Worm (Caenorhabditis elegans) whole organism, L3 larva: ENCODE measurements around the gene Y75B8A.44.

Experiments used
- aly-2 ChIP-seq: fragments of 150-350 bp; optimal IDR thresholded peaks from 2 replicates; lab custom pipeline; 2014; ENCODE audit warnings: missing biosample characterization, missing genetic modification characterization
- ama-1 ChIP-seq: fragments of 150-350 bp; optimal IDR thresholded peaks from 2 replicates; lab custom pipeline; 2018
- ceh-16 ChIP-seq: sonication (generic microtip); optimal IDR thresholded peaks from 2 replicates; lab custom pipeline; 2017; ENCODE audit warnings: missing biosample characterization, missing genetic modification characterization
- daf-12 ChIP-seq: fragments of 150-350 bp; optimal IDR thresholded peaks from 2 replicates; lab custom pipeline; 2014; ENCODE audit warnings: missing biosample characterization, missing genetic modification reagents, missing genetic modification characterization
- egl-5 ChIP-seq: fragments of 150-350 bp; optimal IDR thresholded peaks from 2 replicates; lab custom pipeline; 2017; ENCODE audit warnings: missing biosample characterization, missing genetic modification reagents, missing genetic modification characterization, inconsistent platforms
- elt-1 ChIP-seq: fragments of 150-350 bp; optimal IDR thresholded peaks from 2 replicates; lab custom pipeline; 2014; ENCODE audit warnings: missing biosample characterization, missing genetic modification characterization
- elt-2 ChIP-seq: sonication (generic microtip); optimal IDR thresholded peaks from 2 replicates; lab custom pipeline; 2016; ENCODE audit warnings: missing genetic modification reagents, mild to moderate bottlenecking, missing genetic modification characterization, missing compliant biosample characterization
- elt-3 ChIP-seq, 3 experiments: fragments of 150-350 bp in 1 of 3; sonication (generic microtip) in 2 of 3; optimal IDR thresholded peaks; 2 replicates in 2 of 3; 4 replicates in 1 of 3; lab custom pipeline; 2014 to 2017; ENCODE audit warnings: missing biosample characterization in 3 of 3, missing genetic modification characterization in 3 of 3
- eor-1 ChIP-seq, 2 experiments: fragments of 150-350 bp; optimal IDR thresholded peaks; 2 replicates each; lab custom pipeline; 2014 to 2018; ENCODE audit warnings: missing biosample characterization in 2 of 2, missing genetic modification characterization in 2 of 2
- fkh-10 ChIP-seq: sonication (generic microtip); optimal IDR thresholded peaks from 2 replicates; lab custom pipeline; 2017; ENCODE audit warnings: missing biosample characterization, missing genetic modification reagents, missing genetic modification characterization
- hmg-11 ChIP-seq: sonication (generic microtip); optimal IDR thresholded peaks from 2 replicates; lab custom pipeline; 2016; ENCODE audit warnings: missing genetic modification characterization, missing compliant biosample characterization
- jun-1 ChIP-seq: fragments of 150-350 bp; optimal IDR thresholded peaks from 2 replicates; lab custom pipeline; 2014; ENCODE audit warnings: missing biosample characterization, missing genetic modification reagents, missing genetic modification characterization
- lin-15B ChIP-seq: fragments of 150-350 bp; optimal IDR thresholded peaks from 2 replicates; lab custom pipeline; 2014; ENCODE audit warnings: missing biosample characterization, missing genetic modification characterization
- lin-39 ChIP-seq: fragments of 150-350 bp; optimal IDR thresholded peaks from 2 replicates; lab custom pipeline; 2018; ENCODE audit warnings: missing biosample characterization, missing genetic modification reagents, missing genetic modification characterization
- mdl-1 ChIP-seq: fragments of 150-350 bp; optimal IDR thresholded peaks from 2 replicates; lab custom pipeline; 2014; ENCODE audit warnings: missing biosample characterization, missing genetic modification characterization
- mml-1 ChIP-seq: fragments of 150-350 bp; sonication (generic microtip); optimal IDR thresholded peaks from 3 replicates; lab custom pipeline; 2014; ENCODE audit warnings: missing biosample characterization, missing genetic modification characterization
- nfya-1 ChIP-seq: sonication (generic microtip); optimal IDR thresholded peaks from 2 replicates; lab custom pipeline; 2017; ENCODE audit warnings: missing genetic modification characterization, mild to moderate bottlenecking, missing compliant biosample characterization, antibody characterized with exemption, moderate library complexity; ENCODE audit not compliant: insufficient read depth
- nhr-11 ChIP-seq: fragments of 150-350 bp; optimal IDR thresholded peaks from 2 replicates; lab custom pipeline; 2014; ENCODE audit warnings: missing biosample characterization, missing genetic modification characterization
- nhr-23 ChIP-seq: fragments of 150-350 bp; optimal IDR thresholded peaks from 2 replicates; lab custom pipeline; 2014; ENCODE audit warnings: missing biosample characterization, missing genetic modification reagents, missing genetic modification characterization
- nhr-237 ChIP-seq: fragments of 150-350 bp; optimal IDR thresholded peaks from 2 replicates; lab custom pipeline; 2014; ENCODE audit warnings: missing biosample characterization, missing genetic modification characterization
- nhr-28 ChIP-seq: fragments of 150-350 bp; optimal IDR thresholded peaks from 2 replicates; lab custom pipeline; 2014; ENCODE audit warnings: missing biosample characterization, missing genetic modification characterization
- nhr-43 ChIP-seq: sonication (generic microtip); optimal IDR thresholded peaks from 2 replicates; lab custom pipeline; 2016; ENCODE audit warnings: mild to moderate bottlenecking, missing genetic modification characterization, missing compliant biosample characterization; ENCODE audit not compliant: poor library complexity, severe bottlenecking
- nhr-67 ChIP-seq: fragments of 150-350 bp; optimal IDR thresholded peaks from 2 replicates; lab custom pipeline; 2014; ENCODE audit warnings: missing biosample characterization, missing genetic modification characterization
- nhr-76 ChIP-seq: fragments of 150-350 bp; sonication (generic microtip); optimal IDR thresholded peaks from 5 replicates; lab custom pipeline; 2014; ENCODE audit warnings: missing biosample characterization, missing genetic modification characterization
- nhr-77 ChIP-seq: fragments of 150-350 bp; optimal IDR thresholded peaks from 2 replicates; lab custom pipeline; 2014; ENCODE audit warnings: missing biosample characterization, missing genetic modification characterization
- pha-4 ChIP-seq: fragments of 150-350 bp; optimal IDR thresholded peaks from 2 replicates; lab custom pipeline; 2014; ENCODE audit warnings: missing biosample characterization, missing genetic modification reagents, missing genetic modification characterization
- pqm-1 ChIP-seq: fragments of 150-350 bp; optimal IDR thresholded peaks from 2 replicates; lab custom pipeline; 2017; ENCODE audit warnings: missing biosample characterization, missing genetic modification characterization, inconsistent platforms
- snpc-4 ChIP-seq: fragments of 150-350 bp; optimal IDR thresholded peaks from 2 replicates; lab custom pipeline; 2014; ENCODE audit warnings: missing biosample characterization, missing genetic modification characterization
- tbx-2 ChIP-seq: sonication (generic microtip); optimal IDR thresholded peaks from 2 replicates; lab custom pipeline; 2016; ENCODE audit warnings: mild to moderate bottlenecking, missing genetic modification characterization, missing compliant biosample characterization
- unc-62 ChIP-seq: fragments of 150-350 bp; sonication (generic microtip); optimal IDR thresholded peaks from 4 replicates; lab custom pipeline; 2014; ENCODE audit warnings: missing biosample characterization, missing genetic modification reagents, missing genetic modification characterization
- zag-1 ChIP-seq: fragments of 150-350 bp; optimal IDR thresholded peaks from 2 replicates; lab custom pipeline; 2014; ENCODE audit warnings: missing biosample characterization, missing genetic modification characterization
- ztf-11 ChIP-seq: fragments of 150-350 bp; optimal IDR thresholded peaks from 2 replicates; lab custom pipeline; 2014; ENCODE audit warnings: missing biosample characterization, missing genetic modification characterization

The Y75B8A.44 gene

DNA sequence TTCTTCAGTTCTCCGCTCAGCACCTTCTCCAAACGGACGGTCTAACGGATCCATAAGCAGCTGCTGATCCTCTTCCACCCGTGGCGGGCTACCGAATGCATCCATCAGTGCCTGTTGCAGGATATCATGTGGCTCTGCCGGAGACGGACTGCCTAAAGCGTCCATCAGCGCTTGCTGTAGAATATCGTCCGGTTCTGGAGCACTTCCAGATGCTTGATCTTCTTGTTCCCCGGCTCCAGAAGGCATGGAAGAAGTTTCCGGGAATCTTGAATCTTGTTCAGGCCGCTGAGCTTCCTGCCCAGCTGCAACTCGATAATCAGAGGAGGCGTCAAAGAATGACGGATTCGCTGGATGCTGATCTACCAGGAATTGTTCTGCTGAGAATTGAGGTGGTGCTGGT lies 11.0 kb downstream of the Y75B8A.44 start:
- TF ChIP-seq aly-2 (no peak), elt-2 (tag; lab: Kevin White, UChicago) (no peak), hmg-11 (tag; lab: Kevin White, UChicago) (no peak), nhr-43 (tag; lab: Kevin White, UChicago) (no peak), snpc-4 (tag; lab: Kevin White, UChicago) (no peak), zag-1 (no peak), ztf-11 (no peak), daf-12 (tag; lab: Kevin White, UChicago) (no peak), mml-1 (tag; lab: Kevin White, UChicago) (no peak), tbx-2 (tag; lab: Kevin White, UChicago) (no peak)

DNA sequence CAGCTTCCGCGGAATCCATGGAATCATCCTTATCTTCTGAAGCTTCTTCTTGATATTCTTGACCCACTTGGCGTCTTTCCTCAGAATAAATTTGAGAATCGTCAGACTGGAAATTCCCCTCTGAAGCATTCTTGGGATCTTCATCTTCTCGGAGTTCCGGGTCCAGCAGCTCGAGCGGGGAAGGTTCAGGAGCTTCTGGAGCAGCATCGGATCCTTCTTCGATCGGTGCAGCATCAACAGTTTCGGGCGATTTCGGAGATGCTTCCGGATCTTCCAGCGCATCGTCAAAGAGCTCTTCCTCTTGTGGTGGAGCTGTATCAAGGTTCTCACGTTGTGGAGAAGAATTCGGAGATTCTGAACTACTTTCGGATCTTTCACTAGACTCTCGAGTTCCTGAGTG lies 13.3 kb downstream of the Y75B8A.44 start:
- TF ChIP-seq nhr-237 (tag; lab: Kevin White, UChicago) = no peak
- TF ChIP-seq snpc-4 (tag; lab: Kevin White, UChicago) = no peak
- TF ChIP-seq nhr-76 (tag; lab: Kevin White, UChicago) = no peak

DNA sequence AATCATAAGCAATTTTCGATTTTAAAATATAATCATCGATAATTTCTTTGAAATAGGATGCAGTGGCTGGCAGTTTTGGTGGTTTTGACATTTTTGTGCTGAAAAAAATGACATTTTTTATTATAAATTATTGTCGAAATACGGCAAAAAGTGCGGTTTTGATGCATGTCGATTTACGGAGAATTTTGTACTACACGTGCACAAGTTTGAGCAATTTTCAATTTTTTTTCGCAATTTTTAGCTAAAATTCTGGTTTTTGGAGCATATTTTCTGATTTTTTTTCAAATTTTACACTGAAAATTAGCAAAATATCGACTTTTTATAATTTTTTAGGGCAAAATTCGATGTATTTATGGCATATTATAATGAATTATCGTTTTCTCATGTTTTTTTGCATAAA lies 21.3 kb downstream of the Y75B8A.44 start, which contains the start of gene Y75B8A.13:
TSS of gene Y75B8A.13 (minus strand) at position 101 of the 400 bp plus-strand sequence.
- TF ChIP-seq elt-2 (tag; lab: Kevin White, UChicago) (no peak), jun-1 (no peak), unc-62 (GFP tag; lab: Kevin White, UChicago) (no peak), ama-1 (lab: Kevin White, UChicago) (no peak), aly-2 (no peak), fkh-10 (GFP tag; lab: Kevin White, UChicago) (no peak), mdl-1 (tag; lab: Kevin White, UChicago) (no peak), mml-1 (tag; lab: Kevin White, UChicago) (no peak), eor-1 (tag; optimal IDR thresholded peaks at IDR 0.05; lab: Kevin White, UChicago) (no peak), nhr-77 (no peak), zag-1 (no peak), nhr-67 (no peak), nhr-43 (tag; lab: Kevin White, UChicago) (no peak), elt-1 (tag; lab: Kevin White, UChicago) (no peak), nhr-28 (tag; lab: Kevin White, UChicago) (no peak), pqm-1 (no peak), lin-39 (tag; lab: Kevin White, UChicago) (no peak), pha-4 (no peak), hmg-11 (tag; lab: Kevin White, UChicago) (no peak), nhr-11 (tag; lab: Kevin White, UChicago) (no peak)

- TF ChIP-seq nhr-76 (tag; lab: Kevin White, UChicago) (no peak), ceh-16 (no peak), aly-2 (no peak)
- TF ChIP-seq, all 47 proteins: peak for 0
These were observed 23.8 kb downstream of the Y75B8A.44 start for ce11 chrIII:12218078-12218477.

- peak; percentile 63 for TF ChIP-seq nfya-1 (tag; lab: Kevin White, UChicago)
- TF ChIP-seq egl-5 (tag; lab: Kevin White, UChicago) = peak; percentile 25
- peak; percentile 77 for TF ChIP-seq pha-4
- TF ChIP-seq nhr-23 (tag; lab: Kevin White, UChicago) = peak; percentile 20
- TF ChIP-seq lin-15B = peak; percentile 85
- no peak for TF ChIP-seq nhr-43 (tag; lab: Kevin White, UChicago)
- TF ChIP-seq, all 47 proteins: peak for 5
These were observed 24.4 kb downstream of the Y75B8A.44 start, which contains the start of the genes gex-4 and gphr-1 for ce11 chrIII:12218633-12219097. gex-4 (minus strand) TSS chrIII:12218634. gphr-1 (plus strand) TSS chrIII:12219047.

DNA sequence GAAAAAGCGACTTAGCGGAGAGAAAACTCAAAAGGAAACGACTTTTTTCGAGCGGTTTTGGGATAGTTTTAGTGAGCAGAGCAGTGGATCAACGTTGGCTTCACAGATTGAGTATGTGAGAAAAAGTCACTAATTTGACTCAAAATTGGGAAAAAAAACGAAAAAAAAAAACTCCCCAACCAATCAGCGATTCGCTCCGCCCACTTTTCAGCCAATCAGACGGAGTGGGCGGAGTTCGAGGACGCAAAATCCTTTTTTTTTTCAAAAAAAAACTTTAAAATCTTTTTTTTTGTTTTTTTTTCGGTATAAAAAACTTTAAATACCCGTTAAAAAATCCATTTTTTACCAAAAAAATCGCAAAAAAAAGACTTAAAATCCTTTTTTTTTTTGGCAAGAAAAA lies 26.5 kb downstream of the Y75B8A.44 start:
- TF ChIP-seq elt-3 (tag; optimal IDR thresholded peaks at IDR 0.05; lab: Kevin White, UChicago) = no peak
- peak; percentile 61 for TF ChIP-seq nfya-1 (tag; lab: Kevin White, UChicago)
